Fruit fly (Drosophila melanogaster) whole organism, adult: ENCODE results near the gene CG12729.

Source experiments
- CG11617 ChIP-seq: fragments of 200-800 bp; sonication (Bioruptor generic); optimal IDR thresholded peaks from 2 replicates; lab custom pipeline; 2017; ENCODE audit warnings: mild to moderate bottlenecking, missing biosample characterization, missing genetic modification reagents, missing genetic modification characterization
- CG12768 ChIP-seq: fragments of 200-800 bp; sonication (Bioruptor generic); optimal IDR thresholded peaks from 2 replicates; lab custom pipeline; 2017; ENCODE audit warnings: missing biosample characterization, missing genetic modification characterization, mild to moderate bottlenecking, moderate library complexity, missing genetic modification reagents
- CG14711 ChIP-seq: fragments of 200-800 bp; sonication (Bioruptor generic); optimal IDR thresholded peaks from 2 replicates; lab custom pipeline; 2018; ENCODE audit warnings: missing biosample characterization, mild to moderate bottlenecking, missing genetic modification characterization, moderate library complexity
- CG1620 ChIP-seq: fragments of 200-800 bp; sonication (Bioruptor generic); optimal IDR thresholded peaks from 2 replicates; lab custom pipeline; 2016; ENCODE audit warnings: missing biosample characterization, missing genetic modification characterization
- CG33017 ChIP-seq: fragments of 200-800 bp; sonication (Bioruptor generic); optimal IDR thresholded peaks from 2 replicates; lab custom pipeline; 2018; ENCODE audit warnings: missing biosample characterization, mild to moderate bottlenecking, missing genetic modification characterization, moderate library complexity
- CG5204 ChIP-seq: fragments of 200-800 bp; sonication (Bioruptor generic); optimal IDR thresholded peaks from 2 replicates; lab custom pipeline; 2016; ENCODE audit warnings: missing biosample characterization, missing genetic modification characterization
- CG7045 ChIP-seq: fragments of 200-800 bp; sonication (Bioruptor generic); optimal IDR thresholded peaks from 2 replicates; lab custom pipeline; 2017; ENCODE audit warnings: missing biosample characterization, mild to moderate bottlenecking, missing genetic modification characterization
- CG7101 ChIP-seq: fragments of 200-800 bp; sonication (Bioruptor generic); optimal IDR thresholded peaks from 2 replicates; lab custom pipeline; 2018; ENCODE audit warnings: missing biosample characterization, mild to moderate bottlenecking, missing genetic modification characterization, moderate library complexity
- Clk ChIP-seq: fragments of 200-800 bp; sonication (Bioruptor generic); optimal IDR thresholded peaks from 2 replicates; lab custom pipeline; 2017; ENCODE audit warnings: missing biosample characterization, missing genetic modification characterization
- Crg-1 ChIP-seq: fragments of 200-800 bp; sonication (Bioruptor generic); optimal IDR thresholded peaks from 2 replicates; lab custom pipeline; 2016; ENCODE audit warnings: missing biosample characterization, missing genetic modification characterization
- Hr96 ChIP-seq: fragments of 200-800 bp; sonication (Bioruptor generic); optimal IDR thresholded peaks from 2 replicates; lab custom pipeline; 2016; ENCODE audit warnings: missing biosample characterization, missing genetic modification characterization
- Mnt ChIP-seq: fragments of 200-800 bp; sonication (Bioruptor generic); optimal IDR thresholded peaks from 2 replicates; lab custom pipeline; 2016; ENCODE audit warnings: missing biosample characterization, mild to moderate bottlenecking, missing genetic modification characterization
- bab1 ChIP-seq: fragments of 200-800 bp; sonication (Bioruptor generic); optimal IDR thresholded peaks from 3 replicates; lab custom pipeline; 2019; ENCODE audit warnings: missing biosample characterization, mild to moderate bottlenecking, missing genetic modification characterization, moderate library complexity
- cic ChIP-seq: fragments of 200-800 bp; sonication (Bioruptor generic); optimal IDR thresholded peaks from 2 replicates; lab custom pipeline; 2017; ENCODE audit warnings: missing biosample characterization, mild to moderate bottlenecking, missing genetic modification characterization, moderate library complexity
- kay ChIP-seq: fragments of 200-800 bp; sonication (Bioruptor generic); peaks from one replicate; lab custom pipeline; 2016; ENCODE audit warnings: missing biosample characterization, missing genetic modification characterization, borderline replicate concordance
- ovo ChIP-seq: fragments of 200-800 bp; sonication (Bioruptor generic); optimal IDR thresholded peaks from 2 replicates; lab custom pipeline; 2016; ENCODE audit warnings: missing biosample characterization, missing genetic modification characterization
- pad ChIP-seq: fragments of 200-800 bp; sonication (Bioruptor generic); optimal IDR thresholded peaks from 3 replicates; lab custom pipeline; 2017; ENCODE audit warnings: missing biosample characterization, missing genetic modification characterization, mild to moderate bottlenecking, moderate library complexity, missing genetic modification reagents
- tj ChIP-seq: fragments of 200-800 bp; sonication (Bioruptor generic); optimal IDR thresholded peaks from 3 replicates; lab custom pipeline; 2017; ENCODE audit warnings: missing biosample characterization, mild to moderate bottlenecking, missing genetic modification characterization, moderate library complexity

Gene CG12729

dm6 chrX:5888933-5889332 lies 43.9 kb downstream of the CG12729 start:
- TF ChIP-seq Hr96 (no peak), ovo (no peak), CG33017 (no peak), cic (GFP tag; lab: Kevin White, UChicago) (no peak), pad (GFP tag; lab: Kevin White, UChicago) (no peak), Mnt (no peak), CG11617 (GFP tag; lab: Kevin White, UChicago) (no peak)

dm6 chrX:5891666-5892444 lies 46.8 kb downstream of the CG12729 start:
- peak; percentile 13 for TF ChIP-seq pad (GFP tag; lab: Kevin White, UChicago)
- TF ChIP-seq bab1 (GFP tag; lab: Kevin White, UChicago): peak; percentile 67
- TF ChIP-seq CG7101 (tag; lab: Kevin White, UChicago): peak; percentile 54
- no peak for TF ChIP-seq CG1620 (GFP tag; lab: Kevin White, UChicago)
- no peak for TF ChIP-seq Clk (GFP tag; lab: Kevin White, UChicago)
- no peak for TF ChIP-seq CG33017
- no peak for TF ChIP-seq Crg-1
- no peak for TF ChIP-seq CG5204 (GFP tag; lab: Kevin White, UChicago)
- TF ChIP-seq tj (GFP tag; lab: Kevin White, UChicago): no peak
- TF ChIP-seq CG14711 (tag; lab: Kevin White, UChicago): peak; percentile 68

dm6 chrX:5892512-5892911 lies 47.4 kb downstream of the CG12729 start:
- no peak for TF ChIP-seq Crg-1
- TF ChIP-seq kay: peak; percentile 61
- no peak for TF ChIP-seq CG5204 (GFP tag; lab: Kevin White, UChicago)

dm6 chrX:5893165-5893564 lies 48.1 kb downstream of the CG12729 start:
- TF ChIP-seq CG12768 (GFP tag; lab: Kevin White, UChicago): no peak
- TF ChIP-seq Mnt: no peak
- TF ChIP-seq CG33017: no peak
- TF ChIP-seq CG7045 (GFP tag; lab: Kevin White, UChicago): no peak
- no peak for TF ChIP-seq pad (GFP tag; lab: Kevin White, UChicago)
- no peak for TF ChIP-seq ovo
- TF ChIP-seq cic (GFP tag; lab: Kevin White, UChicago): peak; percentile 42

- no peak for TF ChIP-seq Hr96
- peak; percentile 21 for TF ChIP-seq bab1 (GFP tag; lab: Kevin White, UChicago)
- TF ChIP-seq tj (GFP tag; lab: Kevin White, UChicago): no peak
Observed at dm6 chrX:5894529-5895487, 49.7 kb downstream of the CG12729 start.
